Worm (Caenorhabditis elegans) whole organism, L1 larva: ENCODE data around the gene str-249.

Experiments used
- ceh-63 ChIP-seq: fragments of 200-800 bp; sonication (Bioruptor generic); optimal IDR thresholded peaks from 2 replicates; lab custom pipeline; 2018; ENCODE audit warnings: mild to moderate bottlenecking, missing genetic modification characterization, missing compliant biosample characterization
- ceh-82 ChIP-seq, 3 experiments: fragments of 150-350 bp in 1 of 3; sonication (generic microtip) in 2 of 3; optimal IDR thresholded peaks; 2 replicates each; lab custom pipeline; 2014 to 2017; ENCODE audit warnings: missing biosample characterization in 3 of 3, missing genetic modification characterization in 3 of 3
- mep-1 ChIP-seq: fragments of 150-350 bp; optimal IDR thresholded peaks from 2 replicates; lab custom pipeline; 2014; ENCODE audit warnings: missing biosample characterization, missing genetic modification characterization
- rnt-1 ChIP-seq: sonication (generic microtip); optimal IDR thresholded peaks from 2 replicates; lab custom pipeline; 2016; ENCODE audit warnings: mild to moderate bottlenecking, missing genetic modification characterization, moderate library complexity, missing compliant biosample characterization
- skn-1 ChIP-seq: fragments of 150-350 bp; optimal IDR thresholded peaks from 2 replicates; lab custom pipeline; 2014; ENCODE audit warnings: missing biosample characterization, missing genetic modification characterization
- ztf-11 ChIP-seq, 2 experiments: sonication (generic microtip); optimal IDR thresholded peaks; 2 replicates each; lab custom pipeline; 2016 to 2017; ENCODE audit warnings: missing genetic modification characterization in 2 of 2, missing biosample characterization in 1 of 2, missing compliant biosample characterization in 1 of 2

- no peak for TF ChIP-seq skn-1 (tag; lab: Kevin White, UChicago)
- no peak for TF ChIP-seq rnt-1 (tag; lab: Kevin White, UChicago)
- TF ChIP-seq ceh-82 (tag; optimal IDR thresholded peaks at IDR 0.05; lab: Kevin White, UChicago): no peak
- no peak for TF ChIP-seq ztf-11 (tag; optimal IDR thresholded peaks at IDR 0.05; lab: Kevin White, UChicago)
- TF ChIP-seq ceh-63 (GFP tag; lab: Kevin White, UChicago): no peak
- TF ChIP-seq mep-1 (tag; lab: Kevin White, UChicago): no peak
Measured at ce11 chrIV:7156356-7156755, 30.3 kb downstream of the str-249 start, which contains the start of gene maph-9.
